Fruit fly (Drosophila melanogaster) whole organism, embryonic: Measurements from ENCODE around the gene ebd1.

Experiments
- Bdp1 ChIP-seq: fragments of 200-800 bp; sonication (Bioruptor generic); optimal IDR thresholded peaks from 3 replicates; lab custom pipeline; 2016; ENCODE audit warnings: missing biosample characterization, missing genetic modification characterization
- Bteb2 ChIP-seq: fragments of 200-800 bp; sonication (Bioruptor generic); optimal IDR thresholded peaks from 2 replicates; lab custom pipeline; 2016; ENCODE audit warnings: missing biosample characterization, missing genetic modification characterization
- CG32532 ChIP-seq: fragments of 200-800 bp; sonication (Bioruptor generic); IDR thresholded peaks from 2 replicates; pipeline ENCODE4 v1.3.6; 2022; ENCODE audit warnings: missing biosample characterization, missing genetic modification characterization
- CG6254 ChIP-seq: fragments of 200-800 bp; sonication (Bioruptor generic); optimal IDR thresholded peaks from 3 replicates; lab custom pipeline; 2017; ENCODE audit warnings: mild to moderate bottlenecking, missing biosample characterization, missing genetic modification reagents, missing genetic modification characterization
- CG9215 ChIP-seq: fragments of 200-800 bp; sonication (Bioruptor generic); IDR thresholded peaks from 2 replicates; pipeline ENCODE4 v1.3.6; 2022; ENCODE audit warnings: missing biosample characterization, missing genetic modification characterization
- Hand ChIP-seq: fragments of 200-800 bp; sonication (Bioruptor generic); optimal IDR thresholded peaks from 2 replicates; lab custom pipeline; 2017; ENCODE audit warnings: mild to moderate bottlenecking, missing biosample characterization, missing genetic modification reagents, missing genetic modification characterization
- Hmr ChIP-seq: fragments of 200-800 bp; sonication (Bioruptor generic); optimal IDR thresholded peaks from 3 replicates; lab custom pipeline; 2017; ENCODE audit warnings: mild to moderate bottlenecking, missing biosample characterization, missing genetic modification reagents, missing genetic modification characterization
- Nf-YA ChIP-seq: fragments of 200-800 bp; sonication (Bioruptor generic); IDR thresholded peaks from 2 replicates; pipeline ENCODE4 v1.3.6; 2022; ENCODE audit warnings: missing biosample characterization, missing genetic modification characterization
- Nf-YB ChIP-seq: fragments of 200-800 bp; sonication (Bioruptor generic); optimal IDR thresholded peaks from 3 replicates; lab custom pipeline; 2019; ENCODE audit warnings: missing biosample characterization, mild to moderate bottlenecking, missing genetic modification characterization, moderate library complexity
- Optix ChIP-seq: fragments of 200-800 bp; sonication (Bioruptor generic); IDR thresholded peaks from 3 replicates; pipeline ENCODE4 v1.3.6; 2022; ENCODE audit warnings: missing biosample characterization, missing genetic modification characterization
- Scr ChIP-seq: fragments of 200-800 bp; sonication (Bioruptor generic); IDR thresholded peaks from 2 replicates; pipeline ENCODE4 v1.3.6; 2022; ENCODE audit warnings: missing biosample characterization, missing genetic modification characterization; ENCODE audit not compliant: partially characterized antibody
- fd64A ChIP-seq: fragments of 200-800 bp; sonication (Bioruptor generic); optimal IDR thresholded peaks from 3 replicates; lab custom pipeline; 2018; ENCODE audit warnings: missing biosample characterization, mild to moderate bottlenecking, missing genetic modification characterization
- zen2 ChIP-seq: fragments of 200-800 bp; sonication (Bioruptor generic); IDR thresholded peaks from 3 replicates; pipeline ENCODE4 v1.3.6; 2022; ENCODE audit warnings: missing biosample characterization, missing genetic modification characterization; ENCODE audit not compliant: partially characterized antibody

dm6 chr3L:692699-693098, 7.3 kb upstream of the ebd1 start, which contains the start of gene Vti1a:
- TF ChIP-seq Scr (GFP tag; lab: Robert Waterston, UW) (peak; percentile 33; the same call in 1 of the 2 replicates), Hand (GFP tag; lab: Kevin White, UChicago) (no peak), Optix (GFP tag; lab: Robert Waterston, UW) (no peak), Bdp1 (GFP tag; lab: Kevin White, UChicago) (no peak), Bteb2 (GFP tag; lab: Kevin White, UChicago) (no peak), fd64A (GFP tag; lab: Kevin White, UChicago) (no peak), Nf-YB (no peak), CG32532 (no peak), CG9215 (GFP tag; lab: Robert Waterston, UW) (no peak), Hmr (GFP tag; lab: Kevin White, UChicago) (peak; percentile 27), zen2 (GFP tag; lab: Robert Waterston, UW) (no peak; the same call in 2 of the 3 replicates), CG6254 (no peak), Nf-YA (no peak)
